Worm (Caenorhabditis elegans) whole organism, L4/young adult: Measurements from ENCODE around the gene Y32H12A.1.

ENCODE experiments used
- W03F9.2 ChIP-seq: fragments of 150-350 bp; optimal IDR thresholded peaks from 2 replicates; lab custom pipeline; 2014; ENCODE audit warnings: missing biosample characterization, missing genetic modification characterization
- dao-5 ChIP-seq: sonication (generic microtip); optimal IDR thresholded peaks from 2 replicates; lab custom pipeline; 2016; ENCODE audit warnings: missing genotype, missing genetic modification characterization, moderate library complexity, missing compliant biosample characterization
- him-1 ChIP-seq: sonication (generic microtip); optimal IDR thresholded peaks from 2 replicates; lab custom pipeline; 2016; ENCODE audit warnings: missing genotype, missing genetic modification reagents, missing genetic modification characterization, missing compliant biosample characterization

Gene Y32H12A.1

DNA sequence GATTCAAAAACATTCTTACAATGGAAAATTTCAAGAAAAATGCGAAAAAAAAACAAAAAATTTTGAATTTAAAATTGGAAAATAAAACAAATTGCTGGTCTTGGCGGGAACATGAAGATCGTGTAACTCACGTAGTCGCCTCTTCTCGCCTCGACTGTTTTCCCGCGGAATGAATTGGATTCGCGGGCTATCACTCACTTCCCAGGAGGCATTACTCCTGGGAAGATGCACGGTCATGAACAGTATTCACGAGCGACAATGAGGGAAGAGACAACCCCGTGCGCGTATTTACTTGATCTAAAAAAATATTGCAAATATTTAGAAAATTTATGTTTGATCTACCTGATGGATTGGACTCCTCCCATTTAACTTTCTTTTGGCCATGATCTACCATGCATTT is 44.3 kb downstream of the Y32H12A.1 start:
- no peak for TF ChIP-seq dao-5 (tag; lab: Kevin White, UChicago)
- TF ChIP-seq W03F9.2 (tag; lab: Kevin White, UChicago), result no peak
- TF ChIP-seq him-1 (tag; lab: Kevin White, UChicago), result no peak

DNA sequence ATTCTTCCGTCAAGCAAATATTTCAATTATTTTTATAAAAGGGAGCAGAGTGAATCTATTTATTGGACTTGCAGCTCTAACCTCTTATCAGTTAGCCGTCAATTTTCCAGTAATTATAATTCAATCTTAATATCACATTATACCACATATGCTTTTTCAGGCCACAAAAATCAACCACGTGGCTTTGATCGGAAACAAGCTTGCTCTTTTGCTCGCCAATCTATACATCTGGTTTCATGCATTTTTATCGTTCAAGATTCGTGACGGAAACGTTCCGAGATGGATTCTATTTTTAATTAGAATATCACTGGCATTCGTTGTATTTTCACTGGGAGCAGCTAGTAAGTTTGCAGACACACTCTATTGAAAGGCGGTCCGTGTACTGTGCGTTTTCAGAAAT is 45.1 kb downstream of the Y32H12A.1 start:
- TF ChIP-seq dao-5 (tag; lab: Kevin White, UChicago), result no peak
- no peak for TF ChIP-seq him-1 (tag; lab: Kevin White, UChicago)
- no peak for TF ChIP-seq W03F9.2 (tag; lab: Kevin White, UChicago)

DNA sequence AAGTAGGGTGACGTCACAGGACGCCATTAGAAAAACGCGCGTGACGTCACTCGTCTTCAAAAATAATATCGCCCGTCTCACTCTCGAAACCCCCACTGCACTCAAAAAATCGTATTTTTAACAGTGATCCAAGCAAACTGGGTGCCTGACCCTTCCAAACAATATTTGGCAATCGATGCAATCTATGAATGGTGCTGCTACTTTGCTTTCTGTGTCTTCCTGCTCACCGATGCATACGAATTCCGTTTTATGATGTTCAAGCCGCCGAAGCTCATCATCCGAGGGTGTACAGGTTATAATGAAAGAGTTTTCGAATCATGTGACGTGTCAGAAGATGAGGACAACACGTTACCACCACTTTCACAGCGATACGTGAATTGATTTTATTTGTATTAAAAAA is 45.6 kb downstream of the Y32H12A.1 start, which contains the start of gene W03A5.1:
Gene W03A5.1 (plus strand): TSS at position 301 of the 400 bp plus-strand sequence.
- TF ChIP-seq W03F9.2 (tag; lab: Kevin White, UChicago) (no peak), him-1 (tag; lab: Kevin White, UChicago) (no peak), dao-5 (tag; lab: Kevin White, UChicago) (no peak)

DNA sequence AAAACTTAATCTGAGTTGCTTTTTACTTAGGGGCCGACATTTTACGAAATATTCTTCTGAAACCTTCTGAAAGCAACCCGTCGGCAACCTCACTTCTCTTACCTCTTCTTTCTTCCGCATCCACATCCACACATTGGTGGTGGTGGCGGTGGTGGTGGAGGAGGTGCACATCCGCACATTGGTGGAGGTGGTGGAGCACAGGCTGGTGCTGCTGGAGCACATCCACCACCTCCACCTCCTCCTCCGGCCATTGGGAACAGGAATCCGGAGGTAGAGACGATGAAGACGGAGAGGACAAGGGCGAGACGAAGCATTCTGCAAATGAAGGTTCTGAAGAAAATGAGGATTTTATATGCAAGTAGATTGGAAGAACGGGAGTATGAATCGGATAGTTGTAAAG is 51.7 kb downstream of the Y32H12A.1 start, which contains the start of gene grl-22:
Gene grl-22 (minus strand): TSS at position 332 of the 400 bp plus-strand sequence.
- TF ChIP-seq him-1 (tag; lab: Kevin White, UChicago) (no peak), W03F9.2 (tag; lab: Kevin White, UChicago) (no peak), dao-5 (tag; lab: Kevin White, UChicago) (no peak)
